Fruit fly (Drosophila melanogaster): ENCODE data around the gene CG6707.

Gene CG6707

DNA sequence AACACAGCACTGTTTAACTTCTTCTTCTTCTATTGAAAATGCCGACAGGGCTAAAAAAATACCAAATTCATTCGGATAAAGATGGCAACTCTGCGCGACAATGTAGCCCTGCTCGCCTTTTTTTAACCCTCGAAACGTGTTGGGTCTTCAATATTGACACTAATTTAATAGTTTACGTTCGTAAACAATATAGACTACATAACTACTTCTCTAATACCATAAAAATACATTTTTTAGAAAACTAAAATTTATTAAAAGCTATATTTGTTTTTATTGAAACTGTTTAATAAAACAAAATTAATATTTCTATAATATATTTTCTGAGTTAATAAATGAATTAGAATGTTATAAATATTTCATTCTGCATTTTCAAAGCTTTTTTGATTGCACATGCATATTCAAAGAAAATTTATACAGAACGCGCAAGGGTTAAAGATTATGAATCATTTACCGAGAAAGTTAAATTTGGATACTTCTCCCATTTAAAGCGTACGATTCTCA, 9.7 kb downstream of the CG6707 start, which contains the start of the genes Taf2 and CalpB (continued):
- TF ChIP-seq CG4617 (GFP tag; optimal IDR thresholded peaks at IDR 0.05; ENCODE audit: borderline replicate concordance) (peak; percentile 73), Taf1 (GFP tag; IDR thresholded peaks at IDR 0.05) (peak; percentile 21; the same call in 1 of the 2 replicates), otp (GFP tag; IDR thresholded peaks at IDR 0.05) (peak; percentile 64; the same call in 1 of the 3 replicates), fd102C (GFP tag; optimal IDR thresholded peaks at IDR 0.05) (no peak), Bgb (GFP tag; IDR thresholded peaks at IDR 0.05; ENCODE audit: partially characterized antibody) (peak; percentile 26; the same call in 1 of the 2 replicates), CG17568 (GFP tag; optimal IDR thresholded peaks at IDR 0.05) (no peak), gcm (GFP tag; optimal IDR thresholded peaks at IDR 0.05) (no peak), CG6654 (GFP tag; optimal IDR thresholded peaks at IDR 0.05) (peak; percentile 72), CG10979 (tag; optimal IDR thresholded peaks at IDR 0.05) (peak; percentile 94), Ada2b (GFP tag; IDR thresholded peaks at IDR 0.05) (peak; percentile 74), CG17359 (tag; optimal IDR thresholded peaks at IDR 0.05) (peak; percentile 87), Dp (GFP tag; optimal IDR thresholded peaks at IDR 0.05) (peak; percentile 21), dmrt99B (tag; optimal IDR thresholded peaks at IDR 0.05) (peak; percentile 92), BtbVII (GFP tag; optimal IDR thresholded peaks at IDR 0.05) (no peak), chinmo (GFP tag; IDR thresholded peaks at IDR 0.05; ENCODE audit: partially characterized antibody) (no peak), CG12071 (GFP tag; optimal IDR thresholded peaks at IDR 0.05) (no peak), Dref (GFP tag; IDR thresholded peaks at IDR 0.05) (no peak), Nf-YA (GFP tag; IDR thresholded peaks at IDR 0.05) (peak; percentile 55; the same call in 1 of the 2 replicates), chm (GFP tag; IDR thresholded peaks at IDR 0.05) (peak; percentile 59; the same call in 1 of the 2 replicates), CG31365 (tag; optimal IDR thresholded peaks at IDR 0.05) (no peak), CG7963 (GFP tag; IDR thresholded peaks at IDR 0.05; ENCODE audit: partially characterized antibody) (no peak), Med (GFP tag) (peak; percentile 84), CG16779 (GFP tag; IDR thresholded peaks at IDR 0.05) (0 out of 2 replicates have a peak, but pooled peaks have one; percentile 21), tna (GFP tag; IDR thresholded peaks at IDR 0.05; ENCODE audit: partially characterized antibody) (no peak), rib (GFP tag; IDR thresholded peaks at IDR 0.05) (no peak), trem (tag; optimal IDR thresholded peaks at IDR 0.05) (peak; percentile 92), ken (GFP tag; IDR thresholded peaks at IDR 0.05) (0 out of 3 replicates have a peak, but pooled peaks have one; percentile 38), CG11085 (GFP tag; IDR thresholded peaks at IDR 0.05) (peak; percentile 68), wdn (GFP tag; IDR thresholded peaks at IDR 0.05) (peak; percentile 44), trh (GFP tag; optimal IDR thresholded peaks at IDR 0.05) (peak; percentile 21), Fer3 (tag; optimal IDR thresholded peaks at IDR 0.05) (peak; percentile 87), fd3F (GFP tag; optimal IDR thresholded peaks at IDR 0.05) (peak; percentile 83), mld (GFP tag; IDR thresholded peaks at IDR 0.05; ENCODE audit: partially characterized antibody) (no peak), bcd (GFP tag; optimal IDR thresholded peaks at IDR 0.05) (peak; percentile 91), Sry-β (GFP tag; optimal IDR thresholded peaks at IDR 0.05) (peak; percentile 12), lilli (GFP tag; optimal IDR thresholded peaks at IDR 0.05) (peak; percentile 73), gem (tag; optimal IDR thresholded peaks at IDR 0.05) (peak; percentile 96), CG5180 (GFP tag; optimal IDR thresholded peaks at IDR 0.05) (no peak), CG3847 (GFP tag; IDR thresholded peaks at IDR 0.05) (peak; percentile 85), lmd (GFP tag; IDR thresholded peaks at IDR 0.05) (peak; percentile 86), Mad (GFP tag; optimal IDR thresholded peaks at IDR 0.05) (peak; percentile 43), CG18476 (GFP tag; optimal IDR thresholded peaks at IDR 0.05) (peak; percentile 46), cwo (GFP tag; optimal IDR thresholded peaks at IDR 0.05) (peak; percentile 84), CG17829 (tag; optimal IDR thresholded peaks at IDR 0.05) (peak; percentile 94), CG7745 (tag; optimal IDR thresholded peaks at IDR 0.05) (no peak), PHDP (tag; optimal IDR thresholded peaks at IDR 0.05) (peak; percentile 90), CG8944 (GFP tag; optimal IDR thresholded peaks at IDR 0.05) (peak; percentile 51), slou (GFP tag; optimal IDR thresholded peaks at IDR 0.05) (peak; percentile 0), CoRest (tag; optimal IDR thresholded peaks at IDR 0.05) (peak; percentile 94)

Measured in whole organism, embryonic.